Fruit fly (Drosophila melanogaster) whole organism, embryonic: Measurements from ENCODE around the gene Der-2.

Source experiments
- Atf3 ChIP-seq: fragments of 200-800 bp; sonication (Bioruptor generic); optimal IDR thresholded peaks from 3 replicates; lab custom pipeline; 2016; ENCODE audit warnings: missing biosample characterization, missing genetic modification characterization
- Awh ChIP-seq: fragments of 200-800 bp; sonication (Bioruptor generic); IDR thresholded peaks from 2 replicates; pipeline ENCODE4, ENCODE4 v1.3.6; 2022; ENCODE audit warnings: missing biosample characterization, missing genetic modification characterization
- CG10147 ChIP-seq: fragments of 200-800 bp; sonication (Bioruptor generic); optimal IDR thresholded peaks from 2 replicates; lab custom pipeline; 2019; ENCODE audit warnings: missing biosample characterization, mild to moderate bottlenecking, missing genetic modification characterization, moderate library complexity
- CG12071 ChIP-seq: fragments of 200-800 bp; sonication (Bioruptor generic); optimal IDR thresholded peaks from 3 replicates; lab custom pipeline; 2018; ENCODE audit warnings: missing biosample characterization, mild to moderate bottlenecking, missing genetic modification characterization
- CG14965 ChIP-seq: fragments of 200-800 bp; sonication (Bioruptor generic); optimal IDR thresholded peaks from 2 replicates; lab custom pipeline; 2016; ENCODE audit warnings: missing biosample characterization, missing genetic modification characterization, borderline replicate concordance
- CG15601 ChIP-seq: fragments of 200-800 bp; sonication (Bioruptor generic); optimal IDR thresholded peaks from 3 replicates; lab custom pipeline; 2019; ENCODE audit warnings: missing biosample characterization, mild to moderate bottlenecking, missing genetic modification characterization, moderate library complexity
- CG1603 ChIP-seq: fragments of 200-800 bp; sonication (Bioruptor generic); optimal IDR thresholded peaks from 2 replicates; lab custom pipeline; 2019; ENCODE audit warnings: missing biosample characterization, mild to moderate bottlenecking, missing genetic modification characterization, moderate library complexity
- CG16779 ChIP-seq: fragments of 200-800 bp; sonication (Bioruptor generic); IDR thresholded peaks from 2 replicates; pipeline ENCODE4 v1.3.6; 2022; ENCODE audit warnings: missing biosample characterization, missing genetic modification characterization
- CG17359 ChIP-seq: fragments of 200-800 bp; sonication (Bioruptor generic); optimal IDR thresholded peaks from 3 replicates; lab custom pipeline; 2018; ENCODE audit warnings: missing biosample characterization, mild to moderate bottlenecking, missing genetic modification characterization, moderate library complexity
- CG18619 ChIP-seq: fragments of 200-800 bp; sonication (Bioruptor generic); optimal IDR thresholded peaks from 3 replicates; lab custom pipeline; 2017; ENCODE audit warnings: missing biosample characterization, mild to moderate bottlenecking, missing genetic modification characterization
- CG18764 ChIP-seq: fragments of 200-800 bp; sonication (Bioruptor generic); optimal IDR thresholded peaks from 3 replicates; lab custom pipeline; 2016; ENCODE audit warnings: missing biosample characterization, missing genetic modification characterization
- CG3163 ChIP-seq: fragments of 200-800 bp; sonication (Bioruptor generic); optimal IDR thresholded peaks from 3 replicates; lab custom pipeline; 2016; ENCODE audit warnings: missing biosample characterization, missing genetic modification characterization
- CG3281 ChIP-seq: fragments of 200-800 bp; sonication (Bioruptor generic); optimal IDR thresholded peaks from 3 replicates; lab custom pipeline; 2017; ENCODE audit warnings: missing biosample characterization, mild to moderate bottlenecking, missing genetic modification characterization
- CG33557 ChIP-seq: fragments of 200-800 bp; sonication (Bioruptor generic); optimal IDR thresholded peaks from 2 replicates; lab custom pipeline; 2019; ENCODE audit warnings: missing biosample characterization, mild to moderate bottlenecking, missing genetic modification characterization, moderate library complexity
- CG3726 ChIP-seq: fragments of 200-800 bp; sonication (Bioruptor generic); IDR thresholded peaks from 3 replicates; pipeline ENCODE4, ENCODE4 v1.3.6; 2022; ENCODE audit warnings: missing biosample characterization, missing genetic modification characterization
- CG4360 ChIP-seq: fragments of 200-800 bp; sonication (Bioruptor generic); IDR thresholded peaks from 2 replicates; pipeline ENCODE4 v1.3.6; 2022; ENCODE audit warnings: missing biosample characterization, missing genetic modification characterization
- CG4707 ChIP-seq: fragments of 200-800 bp; sonication (Bioruptor generic); optimal IDR thresholded peaks from 2 replicates; lab custom pipeline; 2018; ENCODE audit warnings: missing biosample characterization, mild to moderate bottlenecking, missing genetic modification characterization, moderate library complexity
- CG6175 ChIP-seq: fragments of 200-800 bp; sonication (Bioruptor generic); IDR thresholded peaks from 3 replicates; pipeline ENCODE4 v1.3.6; 2022; ENCODE audit warnings: missing biosample characterization, missing genetic modification characterization
- CG8359 ChIP-seq: fragments of 200-800 bp; sonication (Bioruptor generic); optimal IDR thresholded peaks from 2 replicates; lab custom pipeline; 2017; ENCODE audit warnings: missing biosample characterization, mild to moderate bottlenecking, missing genetic modification characterization, borderline replicate concordance
- CG9797 ChIP-seq: fragments of 200-800 bp; sonication (Bioruptor generic); optimal IDR thresholded peaks from 3 replicates; lab custom pipeline; 2018; ENCODE audit warnings: missing biosample characterization, mild to moderate bottlenecking, missing genetic modification characterization
- CkIIα-i1 ChIP-seq: fragments of 200-800 bp; sonication (Bioruptor generic); IDR thresholded peaks from 2 replicates; pipeline ENCODE4 v1.3.6; 2022; ENCODE audit warnings: missing biosample characterization, missing genetic modification characterization
- Doc2 ChIP-seq: fragments of 200-800 bp; sonication (Bioruptor generic); IDR thresholded peaks from 2 replicates; pipeline ENCODE4 v1.3.6; 2022; ENCODE audit warnings: missing biosample characterization, missing genetic modification characterization
- E2f1 ChIP-seq: fragments of 200-800 bp; sonication (Bioruptor generic); IDR thresholded peaks from 2 replicates; pipeline ENCODE4 v1.3.6; 2022; ENCODE audit warnings: missing biosample characterization, missing genetic modification characterization
- Ets97D ChIP-seq: fragments of 200-800 bp; sonication (Bioruptor generic); optimal IDR thresholded peaks from 3 replicates; lab custom pipeline; 2016; ENCODE audit warnings: missing biosample characterization, missing genetic modification characterization
- Hr51 ChIP-seq, 2 experiments: fragments of 200-800 bp; sonication (Bioruptor generic); optimal IDR thresholded peaks; 2 replicates in 1 of 2; 3 replicates in 1 of 2; lab custom pipeline; 2016 to 2018; ENCODE audit warnings: missing biosample characterization in 2 of 2, missing genetic modification characterization in 2 of 2, mild to moderate bottlenecking in 1 of 2, moderate library complexity in 1 of 2
- Mad ChIP-seq: fragments of 200-800 bp; sonication (Bioruptor generic); optimal IDR thresholded peaks from 2 replicates; lab custom pipeline; 2016; ENCODE audit warnings: missing biosample characterization, missing genetic modification characterization
- NK7.1 ChIP-seq: fragments of 200-800 bp; sonication (Bioruptor generic); optimal IDR thresholded peaks from 3 replicates; lab custom pipeline; 2016; ENCODE audit warnings: missing biosample characterization, missing genetic modification characterization
- Scr ChIP-seq: fragments of 200-800 bp; sonication (Bioruptor generic); IDR thresholded peaks from 2 replicates; pipeline ENCODE4 v1.3.6; 2022; ENCODE audit warnings: missing biosample characterization, missing genetic modification characterization; ENCODE audit not compliant: partially characterized antibody
- Sin3A ChIP-seq: fragments of >200 bp; optimal IDR thresholded peaks from 2 replicates; lab custom pipeline; 2018
- Xrp1 ChIP-seq: fragments of 200-800 bp; sonication (Bioruptor generic); IDR thresholded peaks from 2 replicates; pipeline ENCODE4 v1.3.6; 2022; ENCODE audit warnings: missing biosample characterization, missing genetic modification characterization
- amos ChIP-seq: fragments of 200-800 bp; sonication (Bioruptor generic); IDR thresholded peaks from 2 replicates; pipeline ENCODE4 v1.3.6; 2022; ENCODE audit warnings: missing biosample characterization, missing genetic modification characterization; ENCODE audit not compliant: partially characterized antibody
- cato ChIP-seq: fragments of 200-800 bp; sonication (Bioruptor generic); optimal IDR thresholded peaks from 2 replicates; lab custom pipeline; 2016; ENCODE audit warnings: missing biosample characterization, missing genetic modification characterization, borderline replicate concordance
- chif ChIP-seq, 2 experiments: fragments of 200-800 bp; sonication (Bioruptor generic); optimal IDR thresholded peaks; 3 replicates each; lab custom pipeline; 2016; ENCODE audit warnings: missing biosample characterization in 2 of 2, missing genetic modification characterization in 2 of 2
- dati ChIP-seq: fragments of 200-800 bp; sonication (Bioruptor generic); IDR thresholded peaks from 2 replicates; pipeline ENCODE4 v1.3.6; 2022; ENCODE audit warnings: missing biosample characterization, missing genetic modification characterization
- fd64A ChIP-seq: fragments of 200-800 bp; sonication (Bioruptor generic); optimal IDR thresholded peaks from 3 replicates; lab custom pipeline; 2018; ENCODE audit warnings: missing biosample characterization, mild to moderate bottlenecking, missing genetic modification characterization
- fd96Cb ChIP-seq: fragments of 200-800 bp; sonication (Bioruptor generic); optimal IDR thresholded peaks from 2 replicates; lab custom pipeline; 2018; ENCODE audit warnings: missing biosample characterization, mild to moderate bottlenecking, missing genetic modification characterization, moderate library complexity
- h ChIP-seq: fragments of >200 bp; optimal IDR thresholded peaks from 2 replicates; lab custom pipeline; 2017
- her ChIP-seq: fragments of 200-800 bp; sonication (Bioruptor generic); optimal IDR thresholded peaks from 2 replicates; lab custom pipeline; 2016; ENCODE audit warnings: missing biosample characterization, missing genetic modification characterization
- kah ChIP-seq: fragments of 200-800 bp; sonication (Bioruptor generic); optimal IDR thresholded peaks from 2 replicates; lab custom pipeline; 2018; ENCODE audit warnings: missing biosample characterization, mild to moderate bottlenecking, missing genetic modification characterization
- mam ChIP-seq: fragments of 200-800 bp; sonication (Bioruptor generic); optimal IDR thresholded peaks from 3 replicates; lab custom pipeline; 2016; ENCODE audit warnings: missing biosample characterization, missing genetic modification characterization
- nom ChIP-seq: fragments of 200-800 bp; sonication (Bioruptor generic); optimal IDR thresholded peaks from 2 replicates; lab custom pipeline; 2017; ENCODE audit warnings: missing biosample characterization, missing genetic modification characterization, mild to moderate bottlenecking, moderate library complexity, missing genetic modification reagents
- org-1 ChIP-seq: fragments of 200-800 bp; sonication (Bioruptor generic); optimal IDR thresholded peaks from 2 replicates; lab custom pipeline; 2017; ENCODE audit warnings: missing biosample characterization, missing genetic modification characterization
- ranshi ChIP-seq: fragments of 200-800 bp; sonication (Bioruptor generic); IDR thresholded peaks from 2 replicates; pipeline ENCODE4 v1.3.6; 2022; ENCODE audit warnings: missing biosample characterization, missing genetic modification characterization
- rib ChIP-seq: fragments of 200-800 bp; sonication (Bioruptor generic); IDR thresholded peaks from 2 replicates; pipeline ENCODE4 v1.3.6; 2022; ENCODE audit warnings: missing biosample characterization, missing genetic modification characterization
- seq ChIP-seq: fragments of 200-800 bp; sonication (Bioruptor generic); IDR thresholded peaks from 2 replicates; pipeline ENCODE4 v1.3.6; 2022; ENCODE audit warnings: missing biosample characterization, missing genetic modification characterization
- shn ChIP-seq: fragments of 200-800 bp; sonication (Bioruptor generic); optimal IDR thresholded peaks from 3 replicates; lab custom pipeline; 2016; ENCODE audit warnings: missing biosample characterization, missing genetic modification characterization
- tna ChIP-seq: fragments of 200-800 bp; sonication (Bioruptor generic); IDR thresholded peaks from 2 replicates; pipeline ENCODE4 v1.3.6; 2022; ENCODE audit warnings: missing biosample characterization, missing genetic modification characterization; ENCODE audit not compliant: partially characterized antibody
- unpg ChIP-seq: fragments of 200-800 bp; sonication (Bioruptor generic); optimal IDR thresholded peaks from 3 replicates; lab custom pipeline; 2018; ENCODE audit warnings: missing biosample characterization, mild to moderate bottlenecking, missing genetic modification characterization, moderate library complexity
- vvl ChIP-seq: fragments of 200-800 bp; sonication (Bioruptor generic); IDR thresholded peaks from 2 replicates; pipeline ENCODE4 v1.3.6; 2022; ENCODE audit warnings: missing biosample characterization, missing genetic modification characterization
- zen ChIP-seq: fragments of 200-800 bp; sonication (Bioruptor generic); optimal IDR thresholded peaks from 3 replicates; lab custom pipeline; 2018; ENCODE audit warnings: missing biosample characterization, mild to moderate bottlenecking, missing genetic modification characterization, moderate library complexity

The Der-2 gene

dm6 chr3R:16524593-16525111, 40.6 kb upstream of the Der-2 start (continued):
- peak; percentile 76 for TF ChIP-seq CG8359 (GFP tag; lab: Kevin White, UChicago)
- peak; percentile 77 for TF ChIP-seq CG33557 (GFP tag; lab: Kevin White, UChicago)
- TF ChIP-seq ranshi (GFP tag; lab: Robert Waterston, UW): no peak
- TF ChIP-seq amos (GFP tag; lab: Robert Waterston, UW): no peak
- peak; percentile 81 for TF ChIP-seq fd64A (GFP tag; lab: Kevin White, UChicago)
- TF ChIP-seq Atf3 (GFP tag; lab: Kevin White, UChicago): no peak
- peak; percentile 60 for TF ChIP-seq vvl (GFP tag; lab: Robert Waterston, UW)
- TF ChIP-seq chif (GFP tag; optimal IDR thresholded peaks at IDR 0.05; lab: Kevin White, UChicago): peak; percentile 60 to 65
- TF ChIP-seq kah (GFP tag; lab: Kevin White, UChicago): no peak
- TF ChIP-seq CG4707: peak; percentile 93
- no peak for TF ChIP-seq CG3163 (GFP tag; lab: Kevin White, UChicago)
- TF ChIP-seq CG15601 (tag; lab: Kevin White, UChicago): peak; percentile 67
- TF ChIP-seq rib: no peak
- no peak for TF ChIP-seq her (GFP tag; lab: Kevin White, UChicago)
- TF ChIP-seq Xrp1 (GFP tag; lab: Robert Waterston, UW): peak; percentile 77
- no peak for TF ChIP-seq CG12071 (GFP tag; lab: Kevin White, UChicago)
- peak; percentile 5 for TF ChIP-seq nom (GFP tag; lab: Kevin White, UChicago)
- TF ChIP-seq dati (GFP tag; lab: Robert Waterston, UW): no peak
- no peak for TF ChIP-seq Doc2 (GFP tag; lab: Robert Waterston, UW)
- TF ChIP-seq E2f1: no peak
- TF ChIP-seq unpg (GFP tag; lab: Kevin White, UChicago): peak; percentile 42
- TF ChIP-seq shn (GFP tag; lab: Kevin White, UChicago): peak; percentile 36
- TF ChIP-seq CG3281 (GFP tag; lab: Kevin White, UChicago): no peak
- peak; percentile 51 for TF ChIP-seq CG9797 (GFP tag; lab: Kevin White, UChicago)
- TF ChIP-seq Awh (GFP tag; lab: Robert Waterston, UW): 0 out of 2 replicates have a peak, but pooled peaks have one; percentile 31
- 0 out of 3 replicates have a peak, but pooled peaks have one; percentile 54 for TF ChIP-seq CG3726 (GFP tag; lab: Robert Waterston, UW)
- peak in 1 of 2 experiments; percentile 24 for TF ChIP-seq Hr51 (GFP tag; optimal IDR thresholded peaks at IDR 0.05; lab: Kevin White, UChicago)
- no peak for TF ChIP-seq Sin3A (lab: Kevin White, UChicago)
- TF ChIP-seq CG6175 (GFP tag; lab: Robert Waterston, UW): no peak
- TF ChIP-seq CG1603 (tag; lab: Kevin White, UChicago): peak; percentile 83
- TF ChIP-seq org-1 (GFP tag; lab: Kevin White, UChicago): peak; percentile 50
- no peak for TF ChIP-seq CG16779 (GFP tag; lab: Robert Waterston, UW)
- TF ChIP-seq seq (GFP tag; lab: Robert Waterston, UW): no peak
- peak; percentile 61 for TF ChIP-seq zen (tag; lab: Kevin White, UChicago)
- no peak for TF ChIP-seq NK7.1
- TF ChIP-seq CG14965 (GFP tag; lab: Kevin White, UChicago): no peak
- TF ChIP-seq CkIIα-i1: no peak
- no peak for TF ChIP-seq tna (GFP tag; lab: Robert Waterston, UW)
- TF ChIP-seq CG18764: peak; percentile 85
- peak; percentile 37 for TF ChIP-seq Mad (GFP tag; lab: Kevin White, UChicago)
- no peak for TF ChIP-seq Ets97D (GFP tag; lab: Kevin White, UChicago)
- TF ChIP-seq CG4360 (GFP tag; lab: Robert Waterston, UW): no peak
- TF ChIP-seq fd96Cb: peak; percentile 65
- TF ChIP-seq CG18619 (GFP tag; lab: Kevin White, UChicago): peak; percentile 56
- peak; percentile 28 for TF ChIP-seq CG17359
- no peak for TF ChIP-seq mam (GFP tag; lab: Kevin White, UChicago)
- no peak for TF ChIP-seq Scr
- TF ChIP-seq CG10147 (GFP tag; lab: Kevin White, UChicago): no peak
- TF ChIP-seq h (lab: Kevin White, UChicago): no peak
- TF ChIP-seq cato (GFP tag; lab: Kevin White, UChicago): no peak
